Fruit fly (Drosophila melanogaster) whole organism: ENCODE data around the gene CG43999.

Experiments
- CG8478 ChIP-seq: fragments of >200 bp; optimal IDR thresholded peaks from 2 replicates; lab custom pipeline; 2018; ENCODE audit warnings: inconsistent platforms
- Dll ChIP-seq: fragments of >200 bp; optimal IDR thresholded peaks from 2 replicates; lab custom pipeline; 2017
- pan ChIP-seq: fragments of >200 bp; optimal IDR thresholded peaks from 2 replicates; lab custom pipeline; 2017
- psq ChIP-seq: fragments of >200 bp; optimal IDR thresholded peaks from 2 replicates; lab custom pipeline; 2017
- usp ChIP-seq: fragments of >200 bp; optimal IDR thresholded peaks from 2 replicates; lab custom pipeline; 2017; ENCODE audit warnings: missing biosample characterization, missing genetic modification characterization, mixed read lengths

DNA sequence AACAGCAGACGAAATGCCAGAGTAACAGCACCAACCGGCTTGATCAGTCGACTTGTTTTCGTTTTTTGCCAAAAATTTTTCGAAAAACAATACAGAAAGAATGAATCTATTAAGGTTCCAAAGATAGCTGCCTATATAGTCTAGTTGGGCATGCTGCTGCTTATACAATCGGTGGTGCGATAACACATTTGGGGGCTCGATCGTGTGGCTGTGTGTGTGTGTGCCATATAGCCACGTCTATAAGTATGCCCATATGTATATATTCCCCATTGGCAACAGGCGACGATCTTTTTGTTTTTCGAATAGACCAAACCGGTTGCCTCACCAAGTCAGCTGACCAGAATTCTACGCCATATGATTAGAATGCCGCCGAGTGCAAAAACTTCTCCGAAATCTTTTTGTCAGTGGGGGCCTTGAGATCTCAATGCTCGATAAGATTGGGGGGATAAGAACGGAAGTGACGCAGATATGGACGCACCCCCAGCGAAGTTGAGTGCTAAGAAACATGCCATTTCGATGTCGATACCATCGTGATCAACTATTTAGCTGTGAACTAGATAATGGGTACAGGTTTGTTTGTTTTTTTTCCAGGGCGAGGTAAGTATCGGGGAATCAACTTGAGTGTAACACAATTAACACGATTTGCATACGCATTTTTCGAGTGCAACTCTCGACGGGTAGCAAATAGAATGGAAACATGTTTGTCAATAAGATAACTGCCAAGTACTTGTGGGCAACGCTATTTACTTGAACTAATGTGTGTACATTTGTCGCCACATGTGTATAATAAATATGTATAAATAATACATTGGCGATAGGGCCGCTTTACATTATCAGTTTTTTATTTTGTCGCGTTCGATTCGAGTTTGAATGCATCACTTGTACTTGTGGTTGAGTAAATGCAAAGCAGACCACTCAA, 11.4 kb upstream of the CG43999 start:
- TF ChIP-seq usp (GFP tag; lab: Kevin White, UChicago) (no peak), psq (lab: Kevin White, UChicago) (no peak), pan (lab: Kevin White, UChicago) (no peak), CG8478 (no peak), Dll (lab: Kevin White, UChicago) (no peak)
